Worm (Caenorhabditis elegans) whole organism, late embryonic: Measurements from ENCODE around the gene W04E12.9.

Experiments used
- F13H6.1 ChIP-seq: sonication (generic microtip); optimal IDR thresholded peaks from 2 replicates; lab custom pipeline; 2016; ENCODE audit warnings: missing genetic modification characterization, missing compliant biosample characterization
- K09A11.1 ChIP-seq: sonication (generic microtip); optimal IDR thresholded peaks from 2 replicates; lab custom pipeline; 2017; ENCODE audit warnings: antibody characterized with exemption, mild to moderate bottlenecking, missing genetic modification characterization, missing compliant biosample characterization; ENCODE audit not compliant: insufficient read depth
- ama-1 ChIP-seq: fragments of 150-350 bp; optimal IDR thresholded peaks from 2 replicates; lab custom pipeline; 2014
- ceh-14 ChIP-seq: sonication (generic microtip); optimal IDR thresholded peaks from 2 replicates; lab custom pipeline; 2016; ENCODE audit warnings: missing genotype, missing genetic modification characterization, missing compliant biosample characterization
- ceh-19 ChIP-seq: fragments of 200-800 bp; sonication (Bioruptor generic); optimal IDR thresholded peaks from 2 replicates; lab custom pipeline; 2018; ENCODE audit warnings: mild to moderate bottlenecking, missing genetic modification characterization, missing compliant biosample characterization
- ceh-22 ChIP-seq: sonication (generic microtip); optimal IDR thresholded peaks from 2 replicates; lab custom pipeline; 2017; ENCODE audit warnings: missing biosample characterization, missing genetic modification characterization
- ceh-34 ChIP-seq: sonication (generic microtip); optimal IDR thresholded peaks from 2 replicates; lab custom pipeline; 2016; ENCODE audit warnings: mild to moderate bottlenecking, missing genetic modification characterization, missing compliant biosample characterization
- ceh-45 ChIP-seq: fragments of 200-800 bp; sonication (Bioruptor generic); IDR thresholded peaks from 2 replicates; pipeline ENCODE4 v1.3.6; 2022; ENCODE audit warnings: missing genetic modification reagents, missing genetic modification characterization, missing compliant biosample characterization
- ceh-48 ChIP-seq: sonication (generic microtip); optimal IDR thresholded peaks from 2 replicates; lab custom pipeline; 2016; ENCODE audit warnings: missing genetic modification characterization, inconsistent platforms, missing compliant biosample characterization
- ceh-6 ChIP-seq: fragments of 200-800 bp; sonication (Bioruptor generic); optimal IDR thresholded peaks from 2 replicates; lab custom pipeline; 2018; ENCODE audit warnings: mild to moderate bottlenecking, missing genetic modification characterization, missing compliant biosample characterization
- che-1 ChIP-seq: sonication (generic microtip); optimal IDR thresholded peaks from 2 replicates; lab custom pipeline; 2016; ENCODE audit warnings: mild to moderate bottlenecking, missing genetic modification characterization, missing compliant biosample characterization
- elt-2 ChIP-seq: sonication (generic microtip); optimal IDR thresholded peaks from 2 replicates; lab custom pipeline; 2016; ENCODE audit warnings: missing genetic modification reagents, missing genetic modification characterization, missing compliant biosample characterization
- elt-4 ChIP-seq: sonication (generic microtip); optimal IDR thresholded peaks from 2 replicates; lab custom pipeline; 2016; ENCODE audit warnings: missing genetic modification characterization, missing compliant biosample characterization
- ets-4 ChIP-seq: sonication (generic microtip); optimal IDR thresholded peaks from 2 replicates; lab custom pipeline; 2016; ENCODE audit warnings: missing genetic modification characterization, missing compliant biosample characterization
- eyg-1 ChIP-seq: sonication (generic microtip); optimal IDR thresholded peaks from 2 replicates; lab custom pipeline; 2016; ENCODE audit warnings: missing genotype, missing genetic modification characterization, missing compliant biosample characterization
- fkh-10 ChIP-seq: fragments of 150-350 bp; optimal IDR thresholded peaks from 2 replicates; lab custom pipeline; 2014; ENCODE audit warnings: missing biosample characterization, missing genetic modification reagents, missing genetic modification characterization
- gmeb-2 ChIP-seq: sonication (generic microtip); optimal IDR thresholded peaks from 2 replicates; lab custom pipeline; 2016; ENCODE audit warnings: missing genetic modification characterization, inconsistent platforms, missing compliant biosample characterization
- hlh-15 ChIP-seq: sonication (generic microtip); optimal IDR thresholded peaks from 2 replicates; lab custom pipeline; 2016; ENCODE audit warnings: missing genetic modification characterization, missing compliant biosample characterization
- lim-6 ChIP-seq: sonication (generic microtip); optimal IDR thresholded peaks from 2 replicates; lab custom pipeline; 2016; ENCODE audit warnings: missing genetic modification characterization, missing compliant biosample characterization
- lin-11 ChIP-seq: fragments of 200-800 bp; sonication (Bioruptor generic); optimal IDR thresholded peaks from 2 replicates; lab custom pipeline; 2018; ENCODE audit warnings: mild to moderate bottlenecking, missing genetic modification characterization, missing compliant biosample characterization
- mec-3 ChIP-seq: sonication (generic microtip); optimal IDR thresholded peaks from 2 replicates; lab custom pipeline; 2016; ENCODE audit warnings: borderline replicate concordance, missing genetic modification characterization, missing compliant biosample characterization
- nhr-232 ChIP-seq: sonication (generic microtip); optimal IDR thresholded peaks from 2 replicates; lab custom pipeline; 2016; ENCODE audit warnings: missing genetic modification characterization, missing compliant biosample characterization
- npax-4 ChIP-seq: sonication (generic microtip); optimal IDR thresholded peaks from 2 replicates; lab custom pipeline; 2016; ENCODE audit warnings: missing genetic modification characterization, missing compliant biosample characterization
- odd-2 ChIP-seq: sonication (generic microtip); optimal IDR thresholded peaks from 2 replicates; lab custom pipeline; 2017; ENCODE audit warnings: antibody characterized with exemption, mild to moderate bottlenecking, missing genetic modification characterization, missing compliant biosample characterization
- pat-9 ChIP-seq: fragments of 200-800 bp; sonication (Bioruptor generic); optimal IDR thresholded peaks from 2 replicates; lab custom pipeline; 2018; ENCODE audit warnings: mild to moderate bottlenecking, missing genetic modification characterization, moderate library complexity, missing compliant biosample characterization
- pha-4 ChIP-seq: fragments of 150-350 bp; optimal IDR thresholded peaks from 2 replicates; lab custom pipeline; 2018; ENCODE audit warnings: missing biosample characterization, missing genetic modification reagents, missing genetic modification characterization
- pros-1 ChIP-seq: fragments of 150-350 bp; optimal IDR thresholded peaks from 2 replicates; lab custom pipeline; 2014; ENCODE audit warnings: missing biosample characterization, missing genetic modification reagents, missing genetic modification characterization
- ref-2 ChIP-seq: sonication (generic microtip); optimal IDR thresholded peaks from 2 replicates; lab custom pipeline; 2016; ENCODE audit warnings: missing genetic modification characterization, missing compliant biosample characterization
- rnt-1 ChIP-seq: sonication (generic microtip); optimal IDR thresholded peaks from 2 replicates; lab custom pipeline; 2016; ENCODE audit warnings: missing genetic modification characterization, missing compliant biosample characterization
- sdc-2 ChIP-seq: sonication (generic microtip); optimal IDR thresholded peaks from 2 replicates; lab custom pipeline; 2016; ENCODE audit warnings: missing genotype, missing genetic modification characterization, missing compliant biosample characterization
- sox-2 ChIP-seq: fragments of 200-800 bp; sonication (Bioruptor generic); IDR thresholded peaks from 2 replicates; pipeline ENCODE4 v1.3.6; 2022; ENCODE audit warnings: missing genetic modification reagents, missing genetic modification characterization, missing compliant biosample characterization
- sox-4 ChIP-seq: sonication (generic microtip); optimal IDR thresholded peaks from 2 replicates; lab custom pipeline; 2017; ENCODE audit warnings: mild to moderate bottlenecking, missing genetic modification characterization, inconsistent platforms, missing compliant biosample characterization
- syd-9 ChIP-seq: sonication (generic microtip); optimal IDR thresholded peaks from 2 replicates; lab custom pipeline; 2016; ENCODE audit warnings: mild to moderate bottlenecking, missing genetic modification characterization, moderate library complexity, missing compliant biosample characterization
- tbx-2 ChIP-seq: sonication (generic microtip); optimal IDR thresholded peaks from 2 replicates; lab custom pipeline; 2016; ENCODE audit warnings: missing genetic modification characterization, missing compliant biosample characterization
- ttx-3 ChIP-seq: sonication (generic microtip); optimal IDR thresholded peaks from 2 replicates; lab custom pipeline; 2016; ENCODE audit warnings: missing genetic modification reagents, missing genetic modification characterization, missing compliant biosample characterization
- unc-3 ChIP-seq, 2 experiments: fragments of 200-800 bp in 1 of 2; sonication (Bioruptor generic) in 1 of 2; sonication (generic microtip) in 1 of 2; conservative IDR thresholded peaks in 1 of 2; optimal IDR thresholded peaks in 1 of 2; 2 replicates each; pipeline versions ENCODE4 v1.3.6 to Lab custom; 2016 to 2022; ENCODE audit warnings: missing compliant biosample characterization in 2 of 2, missing genetic modification characterization in 2 of 2, missing genetic modification reagents in 1 of 2
- unc-42 ChIP-seq: sonication (generic microtip); optimal IDR thresholded peaks from 2 replicates; lab custom pipeline; 2016; ENCODE audit warnings: missing genotype, missing genetic modification characterization, missing compliant biosample characterization
- unc-86 ChIP-seq: sonication (generic microtip); optimal IDR thresholded peaks from 2 replicates; lab custom pipeline; 2016; ENCODE audit warnings: missing genetic modification characterization, missing compliant biosample characterization
- ztf-16 ChIP-seq: sonication (generic microtip); optimal IDR thresholded peaks from 2 replicates; lab custom pipeline; 2017; ENCODE audit warnings: missing genetic modification characterization, missing compliant biosample characterization

The W04E12.9 gene

ce11 chrV:19722881-19723280, 33.5 kb upstream of the W04E12.9 start (continued):
- TF ChIP-seq elt-2 (tag; lab: Kevin White, UChicago) (peak; percentile 54), rnt-1 (tag; lab: Kevin White, UChicago) (no peak), lin-11 (tag; lab: Kevin White, UChicago) (peak; percentile 48), syd-9 (tag; lab: Kevin White, UChicago) (no peak), ceh-34 (tag; lab: Kevin White, UChicago) (peak; percentile 58), mec-3 (tag; lab: Kevin White, UChicago) (no peak), hlh-15 (peak; percentile 45), ets-4 (tag; lab: Kevin White, UChicago) (no peak), npax-4 (tag; lab: Kevin White, UChicago) (no peak), ceh-19 (peak; percentile 83), pros-1 (tag; lab: Kevin White, UChicago) (no peak), elt-4 (tag; lab: Kevin White, UChicago) (no peak), ztf-16 (peak; percentile 16), sdc-2 (tag; lab: Kevin White, UChicago) (peak; percentile 34), nhr-232 (tag; lab: Kevin White, UChicago) (peak; percentile 55), ttx-3 (tag; lab: Kevin White, UChicago) (peak; percentile 45), unc-86 (tag; lab: Kevin White, UChicago) (peak; percentile 21), ceh-45 (GFP tag; lab: Robert Waterston, UW) (peak; percentile 76; the same call in 1 of the 2 replicates), ceh-48 (tag; lab: Kevin White, UChicago) (peak; percentile 36), sox-2 (peak; percentile 51), ceh-6 (GFP tag; lab: Kevin White, UChicago) (peak; percentile 72), che-1 (tag; lab: Kevin White, UChicago) (peak; percentile 52), sox-4 (peak; percentile 56)
- TF ChIP-seq, all 69 proteins: peak for 35

- TF ChIP-seq ttx-3 (tag; lab: Kevin White, UChicago) (no peak), pat-9 (no peak), ceh-14 (tag; lab: Kevin White, UChicago) (no peak), ama-1 (lab: Kevin White, UChicago) (no peak), sox-2 (no peak)
These were observed 31.8 kb upstream of the W04E12.9 start for ce11 chrV:19724589-19724988.

- no peak for TF ChIP-seq gmeb-2 (tag; lab: Kevin White, UChicago)
- TF ChIP-seq fkh-10, result no peak
- TF ChIP-seq ceh-22 (tag; lab: Kevin White, UChicago), result no peak
- TF ChIP-seq lim-6, result no peak
- no peak for TF ChIP-seq eyg-1 (tag; lab: Kevin White, UChicago)
- no peak for TF ChIP-seq unc-42
- TF ChIP-seq tbx-2 (tag; lab: Kevin White, UChicago), result no peak
- no peak for TF ChIP-seq sox-4
- TF ChIP-seq ref-2 (tag; lab: Kevin White, UChicago), result no peak
- TF ChIP-seq nhr-232 (tag; lab: Kevin White, UChicago), result no peak
- TF ChIP-seq F13H6.1 (tag; lab: Kevin White, UChicago), result no peak
- TF ChIP-seq pha-4 (tag; lab: Kevin White, UChicago), result no peak
- TF ChIP-seq hlh-15, result no peak
- TF ChIP-seq odd-2, result no peak
- no peak for TF ChIP-seq ceh-19
- TF ChIP-seq K09A11.1 (tag; lab: Kevin White, UChicago), result no peak
- no peak for TF ChIP-seq elt-2 (tag; lab: Kevin White, UChicago)
- no peak for TF ChIP-seq unc-3 (GFP tag; conservative IDR thresholded peaks at IDR 0.05; lab: Robert Waterston, UW)
- no peak for TF ChIP-seq unc-3 (tag; optimal IDR thresholded peaks at IDR 0.05; lab: Kevin White, UChicago)
These were observed 28.4 kb upstream of the W04E12.9 start for ce11 chrV:19727990-19728389.
